Fruit fly (Drosophila melanogaster): ENCODE data around the gene Gss1.
"Not testable (repeated sequence)": the region's sequence is repeated elsewhere in the genome, so short reads cannot be mapped to it uniquely, and the experiment has no call there.

The Gss1 gene

DNA sequence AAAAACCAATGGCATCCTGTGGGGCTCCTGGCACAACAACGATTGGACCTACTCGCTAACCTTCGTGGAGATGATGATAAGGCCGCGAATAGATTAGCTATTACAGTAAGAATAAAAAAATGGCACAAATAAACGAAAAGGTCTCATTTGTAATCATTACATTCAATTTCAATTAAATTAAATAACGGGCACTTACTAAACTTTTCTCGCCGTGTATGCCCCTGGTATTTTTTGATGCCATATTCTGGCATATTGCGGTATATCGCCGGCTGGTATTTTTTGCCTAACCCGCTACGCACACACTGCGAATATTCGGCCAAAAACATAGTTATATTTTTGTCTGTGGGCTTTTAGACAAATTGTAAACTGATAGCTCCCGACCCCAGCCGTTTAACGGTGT, at the start of gene Gss1:
Gene Gss1 (plus strand): TSS at position 301 of the 400 bp plus-strand sequence.
- TF ChIP-seq noc (tag; optimal IDR thresholded peaks at IDR 0.05), result not testable (repeated sequence)

DNA sequence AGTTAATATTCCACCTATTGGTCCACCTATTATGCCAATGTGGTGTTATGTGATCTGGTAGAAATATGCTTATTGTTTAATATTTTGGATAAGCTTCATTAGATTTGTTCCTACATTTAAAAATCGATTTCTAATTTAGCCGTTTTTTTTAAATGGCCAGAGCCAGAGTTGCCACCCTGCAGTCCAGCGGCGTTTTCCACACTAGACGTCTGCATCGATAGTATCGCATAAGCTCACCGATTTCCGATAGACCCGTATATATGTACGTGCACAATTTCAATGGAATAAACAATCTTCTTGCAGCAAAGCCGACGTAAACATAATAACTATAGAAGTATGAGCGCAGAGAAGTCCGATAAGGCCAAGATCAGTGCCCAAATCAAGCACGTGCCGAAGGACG, 47.4 kb upstream of the Gss1 start, which contains the start of gene Taf9:
Gene Taf9 (plus strand): TSS at position 239 of the 400 bp plus-strand sequence.
- TF ChIP-seq noc (tag; optimal IDR thresholded peaks at IDR 0.05), result no peak

DNA sequence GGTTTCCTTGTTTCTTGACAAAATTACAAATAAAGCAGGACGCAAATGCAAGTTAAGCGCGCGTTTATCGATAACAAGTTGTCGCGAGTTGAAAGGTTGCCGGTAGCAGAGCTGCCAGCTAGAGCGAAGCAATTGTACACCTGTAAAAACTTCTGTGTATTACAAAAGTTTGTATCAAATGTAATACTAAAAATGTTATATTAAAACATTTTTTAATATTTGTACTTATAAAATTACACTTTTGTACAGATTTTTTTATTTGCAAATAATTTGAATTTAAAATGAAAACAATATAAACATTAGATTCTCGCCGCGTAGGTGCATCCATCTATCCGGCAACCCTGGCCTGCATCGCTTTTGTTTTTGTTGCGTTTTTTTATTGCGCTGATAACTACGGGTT, 44.7 kb upstream of the Gss1 start, which contains the start of the genes CG8142 and Ucp4A:
Gene CG8142 (minus strand): TSS at position 82 of the 400 bp plus-strand sequence.
Gene Ucp4A (plus strand): TSS at position 327 of the 400 bp plus-strand sequence.
- peak; percentile 81 for TF ChIP-seq noc (tag; optimal IDR thresholded peaks at IDR 0.05)

DNA sequence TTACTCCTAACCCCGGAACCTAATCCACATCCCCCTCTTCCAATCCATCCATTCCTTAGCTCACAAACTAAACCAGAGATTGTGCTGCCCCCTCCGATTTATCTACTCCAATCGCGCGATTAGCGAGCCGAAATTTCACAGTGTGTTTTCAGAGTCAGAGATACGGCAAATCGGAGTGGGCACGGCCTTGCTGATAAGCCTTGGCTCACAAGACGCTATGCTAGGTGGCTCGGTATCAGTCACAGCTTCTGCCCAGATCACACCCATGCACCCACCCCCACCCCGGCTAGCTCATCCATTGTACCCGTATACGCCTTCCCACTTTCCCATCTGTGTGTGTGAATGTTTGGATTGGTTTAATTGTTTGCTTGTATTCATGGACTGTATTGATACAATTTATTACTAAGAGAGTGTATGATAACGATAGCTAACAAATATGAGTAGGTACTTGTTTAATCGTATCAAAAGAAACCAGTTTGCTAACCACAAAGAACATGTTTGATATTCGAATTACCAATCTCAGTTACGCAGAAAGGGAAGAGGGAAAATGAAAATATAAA, 43.4 kb upstream of the Gss1 start:
- no peak for TF ChIP-seq noc (tag; optimal IDR thresholded peaks at IDR 0.05)

DNA sequence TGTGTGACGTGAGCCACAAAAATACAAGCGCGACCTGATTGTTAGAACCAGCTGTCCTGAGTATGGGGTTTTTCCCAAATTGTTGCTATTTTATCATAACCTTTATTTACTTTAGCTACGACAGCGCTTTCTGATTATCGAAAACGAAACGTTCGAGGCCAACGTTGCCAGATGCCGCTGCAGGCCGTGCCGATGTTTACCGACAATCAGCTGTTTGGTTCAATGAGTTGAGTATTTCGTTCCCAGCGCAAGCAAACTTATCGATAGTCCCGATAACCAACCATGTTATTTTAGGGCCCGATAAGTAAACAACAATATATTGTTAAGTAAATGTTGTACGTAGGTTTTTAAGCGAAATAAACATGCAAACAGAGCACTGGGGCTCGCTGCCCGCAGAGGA, 39.2 kb upstream of the Gss1 start, which contains the start of the genes CG15814 and Spt7:
Gene CG15814 (minus strand): TSS at position 164 of the 400 bp plus-strand sequence.
Gene Spt7 (plus strand): TSS at position 282 of the 400 bp plus-strand sequence.
- peak; percentile 45 for TF ChIP-seq noc (tag; optimal IDR thresholded peaks at IDR 0.05)

DNA sequence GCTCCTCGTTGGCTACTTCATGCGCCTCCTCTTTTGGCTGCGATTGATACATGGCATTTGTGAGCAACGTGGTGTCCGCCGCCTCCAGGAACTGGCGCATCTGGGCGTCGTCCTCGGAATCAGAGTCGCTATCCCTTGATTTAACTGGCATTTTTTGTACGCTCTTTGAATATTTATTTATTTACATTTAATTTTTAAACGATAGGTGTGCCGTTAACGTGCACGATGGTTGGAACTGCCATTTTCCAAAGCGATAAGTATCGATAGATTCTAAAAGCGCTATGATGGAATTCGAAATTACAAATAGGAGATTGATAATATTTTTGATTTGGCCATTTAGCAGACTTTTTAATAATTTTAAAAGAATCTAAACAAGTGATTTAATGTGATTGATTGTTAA, 36.9 kb upstream of the Gss1 start, which contains the start of gene CG32554:
Gene CG32554 (minus strand): TSS at position 229 of the 400 bp plus-strand sequence.
- no peak for TF ChIP-seq noc (tag; optimal IDR thresholded peaks at IDR 0.05)

DNA sequence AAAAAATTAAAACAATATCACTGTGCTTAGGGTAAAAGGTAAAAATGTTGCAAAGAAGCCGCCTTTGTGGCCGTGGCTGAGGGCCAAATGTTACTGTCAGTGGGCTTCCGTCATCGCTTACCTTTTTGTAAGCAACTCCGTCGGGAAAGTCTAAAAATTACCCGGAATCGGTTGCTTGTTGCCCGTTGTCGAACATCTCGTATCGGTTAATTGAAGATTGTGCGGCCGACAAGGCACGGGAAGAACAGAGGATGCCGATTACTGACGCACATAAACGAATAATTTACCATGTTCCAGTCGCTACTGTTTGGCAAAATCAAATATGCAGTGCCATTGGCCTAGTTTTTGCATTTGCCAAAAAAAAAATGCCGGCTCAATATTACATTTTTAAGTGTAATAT, 33.3 kb upstream of the Gss1 start, which contains the start of gene Mco4:
Gene Mco4 (minus strand): TSS at position 101 of the 400 bp plus-strand sequence.
- no peak for TF ChIP-seq noc (tag; optimal IDR thresholded peaks at IDR 0.05)

DNA sequence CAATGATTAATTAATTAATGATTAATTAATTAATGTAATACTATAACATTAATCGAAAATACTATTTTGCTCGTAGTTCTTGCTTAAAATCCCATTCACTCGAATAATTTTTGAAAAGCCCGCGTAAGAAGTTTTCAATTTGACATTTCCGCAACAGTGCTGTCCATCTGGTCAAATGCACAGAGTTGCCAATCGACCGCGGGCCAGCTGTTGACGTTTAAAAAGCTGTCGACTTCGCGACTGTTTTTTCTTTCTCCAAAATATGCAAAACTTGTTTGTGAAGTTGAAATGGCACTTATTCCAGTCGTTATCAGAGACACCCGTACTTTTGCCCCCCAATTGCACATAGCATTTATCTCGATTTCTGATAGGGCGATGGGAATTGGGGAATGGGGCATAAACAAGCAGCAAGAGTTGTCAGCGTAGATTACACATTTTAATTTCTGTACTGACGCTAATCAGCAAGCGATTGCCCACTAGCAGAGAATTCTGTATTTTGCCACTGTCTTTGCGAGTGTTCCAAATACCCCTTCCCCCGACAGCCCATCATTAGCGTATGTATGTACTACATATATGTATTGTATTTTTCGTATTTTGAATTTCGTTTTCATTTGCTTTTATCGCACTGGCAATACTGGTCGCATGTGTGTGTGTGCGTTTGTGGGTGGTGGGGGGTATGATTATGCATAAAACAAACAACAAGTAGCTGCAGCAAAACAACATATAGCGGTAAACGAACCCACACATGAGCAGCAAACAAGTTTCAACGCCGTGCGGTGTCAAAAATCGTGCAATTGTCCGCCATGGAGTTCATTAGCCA, 32.7 kb upstream of the Gss1 start, which contains the start of gene Srx:
Gene Srx (plus strand): TSS at position 517 of the 820 bp plus-strand sequence.
- peak; percentile 54 for TF ChIP-seq noc (tag; optimal IDR thresholded peaks at IDR 0.05)

DNA sequence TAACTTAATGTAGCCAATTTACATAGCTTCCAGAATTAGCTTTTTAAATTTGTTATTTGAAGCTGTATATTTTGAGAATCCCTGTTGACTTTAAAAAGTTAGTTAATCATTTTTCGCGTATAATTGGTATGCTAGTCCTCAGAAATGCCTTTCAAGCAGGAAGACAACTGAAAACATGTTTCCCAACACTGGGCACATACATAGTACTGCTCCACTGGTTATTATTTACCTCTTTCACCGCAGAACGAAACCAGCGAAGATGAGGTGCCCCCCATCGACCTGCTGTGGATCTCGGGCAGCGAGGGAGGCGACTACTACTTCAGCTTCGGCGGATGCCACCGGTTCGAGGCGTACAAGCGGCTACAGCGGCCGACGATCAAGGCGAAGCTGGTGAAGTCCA, 31.5 kb upstream of the Gss1 start:
- no peak for TF ChIP-seq noc (tag; optimal IDR thresholded peaks at IDR 0.05)

DNA sequence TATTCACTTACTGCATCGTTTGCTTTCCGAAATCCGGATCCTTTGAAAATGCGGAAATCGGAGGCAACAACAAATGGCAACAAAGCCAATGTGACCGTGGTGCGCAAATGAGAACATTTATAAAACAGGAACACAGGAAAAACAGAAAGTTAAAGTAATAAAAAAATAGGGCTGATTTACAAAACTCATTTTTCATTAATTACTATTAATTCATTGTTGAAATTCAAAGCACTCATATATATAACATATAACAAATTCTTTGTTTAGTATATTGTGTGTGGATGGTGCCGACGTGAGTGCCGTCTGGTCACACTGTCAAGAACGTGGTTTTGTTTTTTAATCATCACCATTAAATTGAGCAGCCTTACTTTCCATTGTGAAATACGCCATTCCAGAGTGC, 28.6 kb upstream of the Gss1 start, which contains the start of the genes Arp8 and CG6769:
Gene Arp8 (minus strand): TSS at position 90 of the 400 bp plus-strand sequence.
Gene CG6769 (plus strand): TSS at position 292 of the 400 bp plus-strand sequence.
- no peak for TF ChIP-seq noc (tag; optimal IDR thresholded peaks at IDR 0.05)

DNA sequence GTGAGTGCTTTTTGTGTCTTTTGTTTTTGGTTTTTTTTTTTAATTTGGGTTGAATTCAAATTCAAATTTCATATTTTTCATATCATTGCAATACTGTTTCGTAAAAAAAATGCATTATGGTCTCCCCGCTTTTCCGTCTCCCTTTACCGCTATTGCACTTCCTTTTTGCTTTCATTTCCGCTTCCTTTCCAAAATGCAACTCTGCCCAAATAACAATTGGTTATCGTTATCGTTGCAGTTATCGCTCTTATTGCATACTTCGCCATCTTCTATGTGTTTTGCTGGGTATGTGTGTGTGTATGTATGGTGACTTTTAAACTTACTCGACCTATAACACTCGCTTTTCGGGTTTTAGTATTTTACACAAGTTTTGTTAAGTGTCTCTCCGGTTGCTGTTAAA, 24.2 kb upstream of the Gss1 start:
- TF ChIP-seq noc (tag; optimal IDR thresholded peaks at IDR 0.05), result no peak

DNA sequence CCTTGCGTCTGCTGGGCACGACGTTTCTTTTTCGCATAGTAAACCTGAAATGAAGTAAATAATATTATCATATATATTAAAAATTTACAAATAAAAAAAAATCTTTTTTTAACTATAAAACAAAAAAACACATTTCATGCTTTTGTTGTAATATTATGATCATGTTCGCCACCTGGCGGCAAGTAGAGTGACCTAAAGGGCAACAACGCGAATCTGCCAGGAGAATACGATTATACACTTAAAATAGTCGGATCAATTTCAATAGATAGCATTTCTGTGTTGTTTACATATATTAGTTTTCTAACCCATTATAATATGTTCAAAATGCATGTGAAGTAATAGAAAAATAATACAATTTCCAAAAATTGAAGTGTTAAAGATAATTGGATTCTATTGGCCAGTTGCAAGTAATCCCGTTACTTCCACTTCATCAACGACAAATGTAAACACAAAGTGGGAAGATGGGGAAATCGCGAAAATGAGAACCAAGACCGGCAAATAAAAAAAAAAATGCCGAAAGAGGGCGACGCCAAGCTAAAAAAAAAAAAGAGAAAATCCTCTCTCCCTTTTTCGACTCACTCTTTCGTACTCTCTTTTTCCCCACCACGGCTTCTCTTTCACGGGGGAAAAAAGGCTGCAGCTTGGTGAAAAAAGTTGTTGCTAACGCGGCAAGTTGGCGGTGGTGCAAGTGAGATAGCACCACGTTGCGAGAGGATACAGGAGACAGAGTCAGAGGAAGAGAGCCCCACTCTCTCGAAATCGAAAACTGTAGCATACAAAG, 18.5 kb upstream of the Gss1 start:
- no peak for TF ChIP-seq noc (tag; optimal IDR thresholded peaks at IDR 0.05)

DNA sequence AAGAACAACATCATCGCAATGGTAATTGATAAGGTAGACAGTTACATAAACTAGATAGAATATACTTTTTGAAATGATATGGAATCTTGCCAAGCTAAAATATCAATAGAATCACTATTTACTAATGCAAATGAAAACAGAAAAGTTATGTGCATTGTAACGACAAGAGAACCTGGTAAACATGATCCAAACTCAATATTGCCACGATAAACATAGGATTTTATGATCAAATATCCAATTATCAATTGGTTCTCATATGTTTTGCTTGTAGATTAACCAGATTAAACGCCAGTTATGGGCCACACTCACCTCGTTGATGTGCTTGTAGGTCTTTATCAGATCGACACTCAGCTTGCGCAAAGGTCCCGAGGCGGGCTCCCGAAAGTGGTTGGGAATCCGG, 17.0 kb upstream of the Gss1 start:
- no peak for TF ChIP-seq noc (tag; optimal IDR thresholded peaks at IDR 0.05)

DNA sequence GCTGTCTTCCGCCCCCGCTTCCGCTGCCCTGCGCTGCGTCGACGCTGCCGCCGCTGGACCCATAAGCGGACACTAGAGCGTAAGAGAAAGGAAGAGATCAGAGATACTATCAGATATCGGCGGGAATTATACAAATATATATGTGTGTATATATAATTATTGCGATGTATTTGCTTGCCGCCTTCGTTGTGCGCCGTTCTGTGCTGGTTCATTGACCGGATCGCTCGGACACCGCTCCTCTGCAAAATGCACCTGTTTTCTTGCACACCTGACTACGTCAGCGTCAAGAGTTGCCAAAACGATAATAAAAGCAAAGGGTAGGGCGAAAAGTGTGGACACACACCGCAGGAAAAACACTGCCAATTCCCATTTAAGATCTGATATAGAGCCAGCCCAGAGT, 16.0 kb upstream of the Gss1 start:
- TF ChIP-seq noc (tag; optimal IDR thresholded peaks at IDR 0.05), result no peak

DNA sequence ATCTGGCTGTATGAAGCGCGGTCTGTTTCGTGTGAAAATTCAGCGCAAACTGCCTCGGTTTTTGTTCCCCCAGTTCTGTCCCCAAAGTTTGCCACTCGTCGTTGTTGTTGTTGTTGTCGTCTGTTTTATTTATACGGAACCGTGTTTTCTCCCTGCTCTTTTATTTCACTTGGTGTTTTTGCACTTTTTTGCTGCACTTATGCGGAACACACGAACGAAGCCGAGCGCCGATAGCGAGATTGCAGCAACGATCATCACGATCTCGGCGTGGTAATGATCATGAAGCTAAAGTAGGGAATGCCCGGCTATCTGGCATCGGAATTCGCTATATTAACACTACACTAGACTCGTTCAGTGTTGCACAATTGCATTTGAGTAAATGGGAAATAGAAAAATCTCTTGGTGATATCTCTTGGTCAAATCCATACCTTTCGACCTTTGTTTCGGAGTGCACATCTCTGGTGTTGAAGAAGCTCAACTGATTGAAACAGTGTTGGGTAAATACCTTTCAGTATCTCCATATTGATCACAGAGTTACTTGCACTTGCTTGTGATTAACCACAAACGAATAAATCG, 14.2 kb upstream of the Gss1 start:
- TF ChIP-seq noc (tag; optimal IDR thresholded peaks at IDR 0.05), result no peak

Data from whole organism, larva.